Fruit fly (Drosophila melanogaster) whole organism, prepupa: ENCODE results near the gene Nse1.
A peak's percentile ranks its signal among the peaks of the same experiment; 100 is the strongest.

ENCODE experiments used
- Blimp-1 ChIP-seq: fragments of 200-800 bp; sonication (Bioruptor generic); optimal IDR thresholded peaks from 3 replicates; lab custom pipeline; 2017; ENCODE audit warnings: missing biosample characterization, missing genetic modification characterization, mild to moderate bottlenecking, moderate library complexity, missing genetic modification reagents
- CG10669 ChIP-seq: fragments of 200-800 bp; sonication (Bioruptor generic); optimal IDR thresholded peaks from 3 replicates; lab custom pipeline; 2018; ENCODE audit warnings: missing biosample characterization, mild to moderate bottlenecking, missing genetic modification characterization, moderate library complexity
- CG11762 ChIP-seq: fragments of 200-800 bp; sonication (Bioruptor generic); optimal IDR thresholded peaks from 3 replicates; lab custom pipeline; 2016; ENCODE audit warnings: missing biosample characterization, missing genetic modification characterization; ENCODE audit not compliant: insufficient read depth
- CG11902 ChIP-seq: fragments of 200-800 bp; sonication (Bioruptor generic); optimal IDR thresholded peaks from 3 replicates; lab custom pipeline; 2016; ENCODE audit warnings: missing biosample characterization, missing genetic modification characterization
- CG15336 ChIP-seq: fragments of 200-800 bp; sonication (Bioruptor generic); IDR thresholded peaks from 2 replicates; pipeline ENCODE4 v1.3.6; 2022; ENCODE audit warnings: missing biosample characterization, missing genetic modification characterization
- CG1621 ChIP-seq: fragments of 200-800 bp; sonication (Bioruptor generic); optimal IDR thresholded peaks from 3 replicates; lab custom pipeline; 2018; ENCODE audit warnings: missing biosample characterization, mild to moderate bottlenecking, missing genetic modification characterization
- CG3032 ChIP-seq: fragments of 200-800 bp; optimal IDR thresholded peaks from 2 replicates; lab custom pipeline; 2019; ENCODE audit warnings: missing biosample characterization, mild to moderate bottlenecking, missing genetic modification characterization, moderate library complexity
- CG31627 ChIP-seq: fragments of 200-800 bp; sonication (Bioruptor generic); optimal IDR thresholded peaks from 3 replicates; lab custom pipeline; 2016; ENCODE audit warnings: missing biosample characterization, missing genetic modification characterization
- CG32006 ChIP-seq: fragments of 200-800 bp; sonication (Bioruptor generic); optimal IDR thresholded peaks from 3 replicates; lab custom pipeline; 2017; ENCODE audit warnings: missing biosample characterization, mild to moderate bottlenecking, missing genetic modification characterization
- CG34406 ChIP-seq: fragments of 200-800 bp; sonication (Bioruptor generic); optimal IDR thresholded peaks from 3 replicates; lab custom pipeline; 2016; ENCODE audit warnings: missing biosample characterization, missing genetic modification characterization
- CG4318 ChIP-seq: fragments of 200-800 bp; sonication (Bioruptor generic); optimal IDR thresholded peaks from 3 replicates; lab custom pipeline; 2017; ENCODE audit warnings: missing biosample characterization, mild to moderate bottlenecking, missing genetic modification characterization
- CG6163 ChIP-seq: fragments of 200-800 bp; sonication (Bioruptor generic); IDR thresholded peaks from 3 replicates; pipeline ENCODE4 v1.3.6; 2022; ENCODE audit warnings: missing biosample characterization, missing genetic modification characterization
- CG6792 ChIP-seq: fragments of 200-800 bp; sonication (Bioruptor generic); optimal IDR thresholded peaks from 3 replicates; lab custom pipeline; 2016; ENCODE audit warnings: missing biosample characterization, missing genetic modification characterization
- CG6808 ChIP-seq: fragments of 200-800 bp; sonication (Bioruptor generic); optimal IDR thresholded peaks from 3 replicates; lab custom pipeline; 2017; ENCODE audit warnings: missing biosample characterization, missing genetic modification characterization, mild to moderate bottlenecking, moderate library complexity, missing genetic modification reagents
- CG7368 ChIP-seq: fragments of 200-800 bp; sonication (Bioruptor generic); optimal IDR thresholded peaks from 3 replicates; lab custom pipeline; 2016; ENCODE audit warnings: missing biosample characterization, missing genetic modification characterization
- CG8119 ChIP-seq: fragments of 200-800 bp; sonication (Bioruptor generic); IDR thresholded peaks from 3 replicates; pipeline ENCODE4 v1.3.6; 2022; ENCODE audit warnings: missing biosample characterization, missing genetic modification characterization
- CG8319 ChIP-seq: fragments of 200-800 bp; sonication (Bioruptor generic); optimal IDR thresholded peaks from 3 replicates; lab custom pipeline; 2016; ENCODE audit warnings: missing biosample characterization, missing genetic modification characterization
- CG8632 ChIP-seq: fragments of 200-800 bp; sonication (Bioruptor generic); optimal IDR thresholded peaks from 3 replicates; lab custom pipeline; 2016; ENCODE audit warnings: missing biosample characterization, missing genetic modification characterization
- CG9139 ChIP-seq: fragments of 200-800 bp; sonication (Bioruptor generic); optimal IDR thresholded peaks from 3 replicates; lab custom pipeline; 2017; ENCODE audit warnings: missing biosample characterization, mild to moderate bottlenecking, missing genetic modification characterization
- Eip78C ChIP-seq: fragments of 200-800 bp; sonication (Bioruptor generic); peaks from one replicate; lab custom pipeline; 2016; ENCODE audit warnings: missing biosample characterization, missing genetic modification characterization
- Eip93F ChIP-seq: fragments of 200-800 bp; sonication (Bioruptor generic); optimal IDR thresholded peaks from 2 replicates; lab custom pipeline; 2016; ENCODE audit warnings: missing biosample characterization, mild to moderate bottlenecking, missing genetic modification characterization
- Hr38 ChIP-seq: sonication (Bioruptor generic); optimal IDR thresholded peaks from 2 replicates; lab custom pipeline; 2016; ENCODE audit warnings: missing biosample characterization, missing genetic modification characterization
- Hr39 ChIP-seq: fragments of 200-800 bp; sonication (Bioruptor generic); optimal IDR thresholded peaks from 2 replicates; lab custom pipeline; 2016; ENCODE audit warnings: missing biosample characterization, missing genetic modification characterization
- Lpt ChIP-seq: fragments of 200-800 bp; sonication (Bioruptor generic); optimal IDR thresholded peaks from 3 replicates; lab custom pipeline; 2016; ENCODE audit warnings: missing biosample characterization, missing genetic modification characterization
- Met ChIP-seq: fragments of 200-800 bp; sonication (Bioruptor generic); optimal IDR thresholded peaks from 3 replicates; lab custom pipeline; 2016; ENCODE audit warnings: missing biosample characterization, missing genetic modification characterization
- Smox ChIP-seq: fragments of 200-800 bp; sonication (Bioruptor generic); optimal IDR thresholded peaks from 3 replicates; lab custom pipeline; 2016; ENCODE audit warnings: missing biosample characterization, missing genetic modification characterization
- Sox102F ChIP-seq: fragments of 200-800 bp; sonication (Bioruptor generic); optimal IDR thresholded peaks from 2 replicates; lab custom pipeline; 2016; ENCODE audit warnings: missing biosample characterization, mild to moderate bottlenecking, missing genetic modification characterization
- Sox14 ChIP-seq: fragments of 200-800 bp; sonication (Bioruptor generic); optimal IDR thresholded peaks from 3 replicates; lab custom pipeline; 2016; ENCODE audit warnings: missing biosample characterization, missing genetic modification characterization
- achi ChIP-seq: fragments of 200-800 bp; sonication (Bioruptor generic); optimal IDR thresholded peaks from 3 replicates; lab custom pipeline; 2016; ENCODE audit warnings: missing biosample characterization, missing genetic modification characterization
- acj6 ChIP-seq: fragments of 200-800 bp; sonication (Bioruptor generic); optimal IDR thresholded peaks from 3 replicates; lab custom pipeline; 2016; ENCODE audit warnings: missing biosample characterization, missing genetic modification characterization
- cyc ChIP-seq: fragments of 200-800 bp; sonication (Bioruptor generic); optimal IDR thresholded peaks from 3 replicates; lab custom pipeline; 2016; ENCODE audit warnings: missing biosample characterization, missing genetic modification characterization
- dsx ChIP-seq: fragments of 200-800 bp; optimal IDR thresholded peaks from 3 replicates; lab custom pipeline; 2019; ENCODE audit warnings: missing biosample characterization, mild to moderate bottlenecking, missing genetic modification characterization, moderate library complexity; ENCODE audit not compliant: poor library complexity, severe bottlenecking
- eg ChIP-seq: fragments of 200-800 bp; sonication (Bioruptor generic); IDR thresholded peaks from 3 replicates; pipeline ENCODE4 v1.3.6; 2022; ENCODE audit warnings: missing biosample characterization, missing genetic modification characterization
- fd59A ChIP-seq: fragments of 200-800 bp; sonication (Bioruptor generic); optimal IDR thresholded peaks from 2 replicates; lab custom pipeline; 2017; ENCODE audit warnings: missing biosample characterization, mild to moderate bottlenecking, missing genetic modification characterization, missing genetic modification reagents
- fd85E ChIP-seq: fragments of 200-800 bp; sonication (Bioruptor generic); optimal IDR thresholded peaks from 3 replicates; lab custom pipeline; 2016; ENCODE audit warnings: missing biosample characterization, missing genetic modification characterization
- fkh ChIP-seq: fragments of 200-800 bp; sonication (Bioruptor generic); optimal IDR thresholded peaks from 3 replicates; lab custom pipeline; 2017; ENCODE audit warnings: missing biosample characterization, mild to moderate bottlenecking, missing genetic modification characterization, moderate library complexity
- net ChIP-seq: fragments of 200-800 bp; sonication (Bioruptor generic); optimal IDR thresholded peaks from 3 replicates; lab custom pipeline; 2016; ENCODE audit warnings: missing biosample characterization, missing genetic modification characterization
- pdm3 ChIP-seq: fragments of 200-800 bp; sonication (Bioruptor generic); optimal IDR thresholded peaks from 3 replicates; lab custom pipeline; 2016; ENCODE audit warnings: missing biosample characterization, missing genetic modification characterization
- ss ChIP-seq, 2 experiments: fragments of 200-800 bp; sonication (Bioruptor generic); optimal IDR thresholded peaks; 2 replicates in 1 of 2; 3 replicates in 1 of 2; lab custom pipeline; 2017 to 2018; ENCODE audit warnings: mild to moderate bottlenecking in 2 of 2, missing biosample characterization in 2 of 2, missing genetic modification characterization in 2 of 2, moderate library complexity in 1 of 2
- svp ChIP-seq: fragments of 200-800 bp; sonication (Bioruptor generic); peaks from one replicate; lab custom pipeline; 2016; ENCODE audit warnings: missing biosample characterization, missing genetic modification characterization
- topi ChIP-seq: fragments of 200-800 bp; sonication (Bioruptor generic); optimal IDR thresholded peaks from 3 replicates; lab custom pipeline; 2016; ENCODE audit warnings: missing biosample characterization, missing genetic modification characterization
- vri ChIP-seq: fragments of 200-800 bp; sonication (Bioruptor generic); optimal IDR thresholded peaks from 3 replicates; lab custom pipeline; 2016; ENCODE audit warnings: missing biosample characterization, mild to moderate bottlenecking, missing genetic modification characterization

Gene Nse1

dm6 chr2L:6673211-6674012 lies 4.0 kb downstream of the Nse1 start, which contains the start of gene Spn27A (continued):
- no peak for TF ChIP-seq CG10669 (GFP tag; lab: Kevin White, UChicago)
- peak; percentile 60 for TF ChIP-seq CG11762
- TF ChIP-seq Met (GFP tag; lab: Kevin White, UChicago) = no peak
- TF ChIP-seq svp (GFP tag; lab: Kevin White, UChicago) = no peak
- no peak for TF ChIP-seq CG11902 (GFP tag; lab: Kevin White, UChicago)
- TF ChIP-seq CG8632 (GFP tag; lab: Kevin White, UChicago) = peak; percentile 66
- peak; percentile 93 for TF ChIP-seq Eip78C (GFP tag; lab: Kevin White, UChicago)
- no peak for TF ChIP-seq Lpt (GFP tag; lab: Kevin White, UChicago)
- peak; percentile 68 for TF ChIP-seq cyc (GFP tag; lab: Kevin White, UChicago)
- TF ChIP-seq ss (GFP tag; optimal IDR thresholded peaks at IDR 0.05; lab: Kevin White, UChicago) = no peak
- TF ChIP-seq topi (GFP tag; lab: Kevin White, UChicago) = peak; percentile 72
- peak; percentile 20 for TF ChIP-seq Blimp-1 (GFP tag; lab: Kevin White, UChicago)
- peak; percentile 49 for TF ChIP-seq CG8319
- no peak for TF ChIP-seq CG32006 (GFP tag; lab: Kevin White, UChicago)
- peak; percentile 72 for TF ChIP-seq CG31627 (GFP tag; lab: Kevin White, UChicago)
- no peak for TF ChIP-seq net (GFP tag; lab: Kevin White, UChicago)
- peak; percentile 73 for TF ChIP-seq CG8119 (GFP tag; lab: Robert Waterston, UW)
- no peak for TF ChIP-seq Hr38 (GFP tag; lab: Kevin White, UChicago)
- TF ChIP-seq pdm3 (GFP tag; lab: Kevin White, UChicago) = no peak
- no peak for TF ChIP-seq Eip93F (GFP tag; lab: Kevin White, UChicago)
- TF ChIP-seq Sox102F (GFP tag; lab: Kevin White, UChicago) = no peak
- peak; percentile 65 for TF ChIP-seq CG6792
- TF ChIP-seq CG6163 = no peak; the same call in 2 of the 3 replicates
- TF ChIP-seq CG9139 (GFP tag; lab: Kevin White, UChicago) = peak; percentile 68
- TF ChIP-seq fd85E = peak; percentile 16
- TF ChIP-seq CG1621 (tag; lab: Kevin White, UChicago) = peak; percentile 23
- TF ChIP-seq CG34406 (GFP tag; lab: Kevin White, UChicago) = no peak
- TF ChIP-seq fd59A (GFP tag; lab: Kevin White, UChicago) = peak; percentile 60
- no peak for TF ChIP-seq CG6808 (GFP tag; lab: Kevin White, UChicago)
- peak; percentile 82 for TF ChIP-seq eg
- TF ChIP-seq, all 60 proteins: peak for 32

DNA sequence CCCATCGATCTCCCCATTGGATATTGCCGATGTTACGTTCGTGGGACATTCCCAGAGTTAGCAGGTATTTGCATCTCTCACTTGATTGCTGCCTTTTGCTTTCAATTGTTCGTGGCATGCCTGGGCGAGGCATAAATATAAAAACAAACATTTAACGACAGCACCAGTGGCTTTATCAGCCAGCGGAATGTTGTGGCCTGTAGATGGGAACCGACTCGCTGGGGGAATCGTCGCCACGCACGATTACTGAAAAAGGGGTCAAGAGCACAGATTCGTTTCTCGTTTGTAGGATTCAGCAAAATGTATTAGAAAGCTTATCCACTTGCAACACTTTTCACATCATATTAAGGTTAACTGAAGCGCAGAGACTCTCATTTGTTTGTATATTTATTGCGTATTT lies 6.0 kb downstream of the Nse1 start:
- no peak for TF ChIP-seq CG1621 (tag; lab: Kevin White, UChicago)
- TF ChIP-seq Lpt (GFP tag; lab: Kevin White, UChicago) = no peak
- peak; percentile 55 for TF ChIP-seq svp (GFP tag; lab: Kevin White, UChicago)
- TF ChIP-seq fkh = peak; percentile 11
- no peak for TF ChIP-seq achi (GFP tag; lab: Kevin White, UChicago)
- TF ChIP-seq dsx (GFP tag; lab: Kevin White, UChicago) = no peak

- TF ChIP-seq CG7368 = no peak
- no peak; the same call in 2 of the 3 replicates for TF ChIP-seq eg
- no peak for TF ChIP-seq CG9139 (GFP tag; lab: Kevin White, UChicago)
- peak; percentile 52 for TF ChIP-seq Met (GFP tag; lab: Kevin White, UChicago)
- no peak for TF ChIP-seq pdm3 (GFP tag; lab: Kevin White, UChicago)
- TF ChIP-seq vri = peak; percentile 33
- TF ChIP-seq Eip78C (GFP tag; lab: Kevin White, UChicago) = peak; percentile 80
- TF ChIP-seq CG4318 (GFP tag; lab: Kevin White, UChicago) = no peak
- TF ChIP-seq Hr38 (GFP tag; lab: Kevin White, UChicago) = no peak
- peak; percentile 49 for TF ChIP-seq net (GFP tag; lab: Kevin White, UChicago)
- peak; percentile 8 for TF ChIP-seq CG31627 (GFP tag; lab: Kevin White, UChicago)
- TF ChIP-seq acj6 = peak; percentile 34
- peak; percentile 49 for TF ChIP-seq CG3032 (tag; lab: Kevin White, UChicago)
- TF ChIP-seq Eip93F (GFP tag; lab: Kevin White, UChicago) = no peak
- TF ChIP-seq CG15336 (GFP tag; lab: Robert Waterston, UW) = no peak
- TF ChIP-seq Sox14 = peak; percentile 31
- TF ChIP-seq Sox102F (GFP tag; lab: Kevin White, UChicago) = no peak
- peak; percentile 42 for TF ChIP-seq topi (GFP tag; lab: Kevin White, UChicago)
- no peak for TF ChIP-seq dsx (GFP tag; lab: Kevin White, UChicago)
- TF ChIP-seq CG6163 = peak; percentile 61; the same call in 2 of the 3 replicates
- TF ChIP-seq svp (GFP tag; lab: Kevin White, UChicago) = peak; percentile 79
- TF ChIP-seq ss (GFP tag; optimal IDR thresholded peaks at IDR 0.05; lab: Kevin White, UChicago) = peak in 1 of 2 experiments; percentile 64
- no peak for TF ChIP-seq fd85E
- TF ChIP-seq Smox (GFP tag; lab: Kevin White, UChicago) = no peak
- peak; percentile 17 for TF ChIP-seq Hr39 (GFP tag; lab: Kevin White, UChicago)
- TF ChIP-seq achi (GFP tag; lab: Kevin White, UChicago) = peak; percentile 43
These were observed 9.6 kb downstream of the Nse1 start, which contains the start of gene Galt for dm6 chr2L:6667719-6668325. Gene Galt, minus strand, starts transcription at chr2L:6668033.
